Worm (Caenorhabditis elegans) whole organism, young adult: ENCODE results near the gene srx-120.
"Not testable (repeated sequence)": the region's sequence is repeated elsewhere in the genome, so short reads cannot be mapped to it uniquely, and the experiment has no call there.

ENCODE experiments used
- B0035.1 ChIP-seq: sonication (generic microtip); optimal IDR thresholded peaks from 2 replicates; lab custom pipeline; 2016; ENCODE audit warnings: missing genetic modification characterization, mild to moderate bottlenecking, missing compliant biosample characterization, missing genotype, missing genetic modification reagents
- B0336.3 ChIP-seq: fragments of 200-800 bp; sonication (Bioruptor generic); IDR thresholded peaks from 2 replicates; pipeline ENCODE4 v1.3.6; 2022; ENCODE audit warnings: missing genetic modification characterization, missing compliant biosample characterization
- D2030.7 ChIP-seq: fragments of 200-800 bp; sonication (Bioruptor generic); IDR thresholded peaks from 2 replicates; pipeline ENCODE4 v1.3.6; 2022; ENCODE audit warnings: missing genetic modification reagents, missing genetic modification characterization, missing compliant biosample characterization
- F22D6.2 ChIP-seq: sonication (generic microtip); optimal IDR thresholded peaks from 2 replicates; lab custom pipeline; 2016; ENCODE audit warnings: mild to moderate bottlenecking, missing genetic modification characterization, missing compliant biosample characterization
- F23B12.7 ChIP-seq: sonication (generic microtip); optimal IDR thresholded peaks from 2 replicates; lab custom pipeline; 2017; ENCODE audit warnings: missing genetic modification characterization, mild to moderate bottlenecking, missing compliant biosample characterization, antibody characterized with exemption, moderate library complexity; ENCODE audit not compliant: insufficient read depth
- F33H1.4 ChIP-seq: fragments of 200-800 bp; sonication (Bioruptor generic); IDR thresholded peaks from 2 replicates; pipeline ENCODE4 v1.3.6; 2022; ENCODE audit warnings: missing genetic modification reagents, missing genetic modification characterization, missing compliant biosample characterization
- F55B11.4 ChIP-seq: sonication (generic microtip); optimal IDR thresholded peaks from 2 replicates; lab custom pipeline; 2016; ENCODE audit warnings: missing compliant biosample characterization, missing genetic modification characterization, borderline replicate concordance; ENCODE audit not compliant: insufficient read depth
- K12H6.12 ChIP-seq: fragments of 200-800 bp; sonication (Bioruptor generic); optimal IDR thresholded peaks from 2 replicates; lab custom pipeline; 2018; ENCODE audit warnings: mild to moderate bottlenecking, missing genetic modification characterization, missing compliant biosample characterization
- T07F8.4 ChIP-seq: sonication (generic microtip); optimal IDR thresholded peaks from 2 replicates; lab custom pipeline; 2016; ENCODE audit warnings: mild to moderate bottlenecking, missing genetic modification characterization, moderate library complexity, missing compliant biosample characterization
- Y53F4B.3 ChIP-seq: fragments of 200-800 bp; sonication (Bioruptor generic); IDR thresholded peaks from 2 replicates; pipeline ENCODE4 v1.3.6; 2022; ENCODE audit warnings: missing genetic modification reagents, missing genetic modification characterization, missing compliant biosample characterization
- Y56A3A.18 ChIP-seq: fragments of 200-800 bp; sonication (Bioruptor generic); IDR thresholded peaks from 2 replicates; pipeline ENCODE4 v1.3.6; 2022; ENCODE audit warnings: missing genetic modification reagents, missing genetic modification characterization, missing compliant biosample characterization
- Y79H2A.3 ChIP-seq: fragments of 200-800 bp; sonication (Bioruptor generic); conservative IDR thresholded peaks from 2 replicates; pipeline ENCODE4 v1.3.6; 2022; ENCODE audit warnings: missing genetic modification reagents, missing genetic modification characterization, missing compliant biosample characterization
- ama-1 ChIP-seq, 3 experiments: fragments of 150-350 bp in 1 of 3; sonication (generic microtip) in 2 of 3; optimal IDR thresholded peaks; 2 replicates each; lab custom pipeline; 2014 to 2018; ENCODE audit warnings: missing biosample characterization in 2 of 3, missing genetic modification characterization in 2 of 3, missing genetic modification reagents in 2 of 3
- attf-5 ChIP-seq: fragments of 200-800 bp; sonication (Bioruptor generic); optimal IDR thresholded peaks from 2 replicates; lab custom pipeline; 2018; ENCODE audit warnings: mild to moderate bottlenecking, missing genetic modification characterization, missing compliant biosample characterization
- chd-7 ChIP-seq: sonication (generic microtip); optimal IDR thresholded peaks from 2 replicates; lab custom pipeline; 2016; ENCODE audit warnings: mild to moderate bottlenecking, missing genetic modification characterization, moderate library complexity, missing compliant biosample characterization
- egrh-3 ChIP-seq: fragments of 200-800 bp; sonication (Bioruptor generic); IDR thresholded peaks from 2 replicates; pipeline ENCODE4 v1.3.6; 2022; ENCODE audit warnings: missing genetic modification reagents, missing genetic modification characterization, missing compliant biosample characterization
- ets-4 ChIP-seq: fragments of 200-800 bp; sonication (Bioruptor generic); optimal IDR thresholded peaks from 2 replicates; lab custom pipeline; 2018; ENCODE audit warnings: mild to moderate bottlenecking, missing genetic modification characterization, missing compliant biosample characterization
- gei-17 ChIP-seq: fragments of 200-800 bp; sonication (Bioruptor generic); optimal IDR thresholded peaks from 2 replicates; lab custom pipeline; 2018; ENCODE audit warnings: mild to moderate bottlenecking, missing genetic modification characterization, missing compliant biosample characterization
- hlh-12 ChIP-seq: sonication (generic microtip); optimal IDR thresholded peaks from 2 replicates; lab custom pipeline; 2016; ENCODE audit warnings: missing genetic modification characterization, missing compliant biosample characterization
- hrde-1 ChIP-seq: sonication (generic microtip); optimal IDR thresholded peaks from 2 replicates; lab custom pipeline; 2016; ENCODE audit warnings: missing genetic modification characterization, mild to moderate bottlenecking, missing compliant biosample characterization, moderate library complexity, missing genotype, missing genetic modification reagents, borderline replicate concordance
- let-526 ChIP-seq: fragments of 200-800 bp; sonication (Bioruptor generic); IDR thresholded peaks from 2 replicates; pipeline ENCODE4 v1.3.6; 2022; ENCODE audit warnings: missing genetic modification reagents, missing genetic modification characterization, missing compliant biosample characterization
- let-607 ChIP-seq, 2 experiments: fragments of 200-800 bp in 1 of 2; sonication (Bioruptor generic) in 1 of 2; sonication (generic microtip) in 1 of 2; optimal IDR thresholded peaks; 2 replicates each; lab custom pipeline; 2016 to 2018; ENCODE audit warnings: mild to moderate bottlenecking in 2 of 2, missing compliant biosample characterization in 2 of 2, missing genetic modification characterization in 2 of 2, moderate library complexity in 2 of 2, missing genotype in 1 of 2
- lin-26 ChIP-seq: fragments of 200-800 bp; sonication (Bioruptor generic); IDR thresholded peaks from 2 replicates; pipeline ENCODE4 v1.3.6; 2022; ENCODE audit warnings: missing genetic modification reagents, missing genetic modification characterization, missing compliant biosample characterization
- lin-54 ChIP-seq: fragments of 200-800 bp; sonication (Bioruptor generic); optimal IDR thresholded peaks from 2 replicates; lab custom pipeline; 2018; ENCODE audit warnings: mild to moderate bottlenecking, missing genetic modification characterization, missing compliant biosample characterization
- lsy-27 ChIP-seq: sonication (generic microtip); optimal IDR thresholded peaks from 2 replicates; lab custom pipeline; 2017; ENCODE audit warnings: missing genetic modification characterization, mild to moderate bottlenecking, missing compliant biosample characterization, antibody characterized with exemption, missing genotype, borderline replicate concordance; ENCODE audit not compliant: insufficient read depth
- madf-10 ChIP-seq: sonication (generic microtip); optimal IDR thresholded peaks from 2 replicates; lab custom pipeline; 2016; ENCODE audit warnings: mild to moderate bottlenecking, missing genetic modification characterization, missing compliant biosample characterization
- nhr-120 ChIP-seq: fragments of 200-800 bp; sonication (Bioruptor generic); IDR thresholded peaks from 2 replicates; pipeline ENCODE4 v1.3.6; 2022; ENCODE audit warnings: missing genetic modification characterization, missing compliant biosample characterization
- nhr-179 ChIP-seq: sonication (generic microtip); optimal IDR thresholded peaks from 2 replicates; lab custom pipeline; 2016; ENCODE audit warnings: mild to moderate bottlenecking, missing genetic modification characterization, missing compliant biosample characterization
- nhr-80 ChIP-seq: sonication (generic microtip); optimal IDR thresholded peaks from 2 replicates; lab custom pipeline; 2016; ENCODE audit warnings: missing genetic modification characterization, missing compliant biosample characterization
- rec-8 ChIP-seq, 2 experiments: sonication (generic microtip); optimal IDR thresholded peaks; 2 replicates each; lab custom pipeline; 2016; ENCODE audit warnings: mild to moderate bottlenecking in 2 of 2, missing genetic modification characterization in 2 of 2, missing genetic modification reagents in 2 of 2, missing genotype in 2 of 2, missing biosample characterization in 1 of 2, missing compliant biosample characterization in 1 of 2, moderate library complexity in 1 of 2
- repo-1 ChIP-seq: sonication (generic microtip); optimal IDR thresholded peaks from 2 replicates; lab custom pipeline; 2017; ENCODE audit warnings: mild to moderate bottlenecking, missing genetic modification characterization, missing compliant biosample characterization
- rpc-1 ChIP-seq, 2 experiments: fragments of 150-350 bp in 1 of 2; sonication (generic microtip) in 1 of 2; optimal IDR thresholded peaks; 2 replicates each; lab custom pipeline; 2014 to 2018; ENCODE audit warnings: missing biosample characterization in 1 of 2, missing genetic modification characterization in 1 of 2, missing genetic modification reagents in 1 of 2, missing genotype in 1 of 2
- sea-2 ChIP-seq: fragments of 200-800 bp; sonication (Bioruptor generic); IDR thresholded peaks from 2 replicates; pipeline ENCODE4 v1.3.6; 2022; ENCODE audit warnings: missing genetic modification characterization, missing compliant biosample characterization
- snpc-1.1 ChIP-seq: sonication (generic microtip); optimal IDR thresholded peaks from 2 replicates; lab custom pipeline; 2017; ENCODE audit warnings: missing genetic modification characterization, mild to moderate bottlenecking, missing compliant biosample characterization, antibody characterized with exemption, moderate library complexity, missing genotype, missing genetic modification reagents; ENCODE audit not compliant: insufficient read depth
- snpc-1.3 ChIP-seq: sonication (generic microtip); optimal IDR thresholded peaks from 2 replicates; lab custom pipeline; 2017; ENCODE audit warnings: missing genetic modification characterization, mild to moderate bottlenecking, missing compliant biosample characterization, antibody characterized with exemption, moderate library complexity, missing genotype, missing genetic modification reagents; ENCODE audit not compliant: insufficient read depth
- snpc-3.4 ChIP-seq: sonication (generic microtip); optimal IDR thresholded peaks from 2 replicates; lab custom pipeline; 2017; ENCODE audit warnings: missing genetic modification characterization, mild to moderate bottlenecking, missing compliant biosample characterization, antibody characterized with exemption, moderate library complexity, missing genotype, missing genetic modification reagents
- snpc-4 ChIP-seq, 5 experiments: fragments of 150-350 bp in 1 of 5; sonication (generic microtip) in 4 of 5; optimal IDR thresholded peaks; 2 replicates each; lab custom pipeline; 2014 to 2018; ENCODE audit warnings: missing genetic modification characterization in 5 of 5, missing biosample characterization in 3 of 5, antibody characterized with exemption in 2 of 5, mild to moderate bottlenecking in 2 of 5, missing compliant biosample characterization in 2 of 5, missing genotype in 2 of 5, moderate library complexity in 2 of 5, missing genetic modification reagents in 1 of 5
- tbp1 ChIP-seq: fragments of 200-800 bp; sonication (Bioruptor generic); optimal IDR thresholded peaks from 2 replicates; lab custom pipeline; 2018; ENCODE audit warnings: mild to moderate bottlenecking, missing genetic modification characterization, missing compliant biosample characterization
- tbx-9 ChIP-seq: sonication (generic microtip); optimal IDR thresholded peaks from 2 replicates; lab custom pipeline; 2016; ENCODE audit warnings: borderline replicate concordance, missing genetic modification characterization, inconsistent platforms, missing compliant biosample characterization
- unc-130 ChIP-seq: sonication (generic microtip); optimal IDR thresholded peaks from 2 replicates; lab custom pipeline; 2016; ENCODE audit warnings: missing genetic modification reagents, missing genetic modification characterization, missing compliant biosample characterization
- unc-62 ChIP-seq: fragments of 150-350 bp; optimal IDR thresholded peaks from 2 replicates; lab custom pipeline; 2014; ENCODE audit warnings: missing biosample characterization, missing genetic modification reagents, missing genetic modification characterization
- xnd-1 ChIP-seq: sonication (generic microtip); optimal IDR thresholded peaks from 2 replicates; lab custom pipeline; 2016; ENCODE audit warnings: missing genotype, missing genetic modification reagents, missing genetic modification characterization, missing compliant biosample characterization
- ztf-18 ChIP-seq: sonication (generic microtip); optimal IDR thresholded peaks from 2 replicates; lab custom pipeline; 2016; ENCODE audit warnings: missing genotype, mild to moderate bottlenecking, missing genetic modification characterization, missing compliant biosample characterization
- ztf-26 ChIP-seq: sonication (generic microtip); optimal IDR thresholded peaks from 2 replicates; lab custom pipeline; 2017; ENCODE audit warnings: missing genetic modification characterization, missing compliant biosample characterization

Gene srx-120

DNA sequence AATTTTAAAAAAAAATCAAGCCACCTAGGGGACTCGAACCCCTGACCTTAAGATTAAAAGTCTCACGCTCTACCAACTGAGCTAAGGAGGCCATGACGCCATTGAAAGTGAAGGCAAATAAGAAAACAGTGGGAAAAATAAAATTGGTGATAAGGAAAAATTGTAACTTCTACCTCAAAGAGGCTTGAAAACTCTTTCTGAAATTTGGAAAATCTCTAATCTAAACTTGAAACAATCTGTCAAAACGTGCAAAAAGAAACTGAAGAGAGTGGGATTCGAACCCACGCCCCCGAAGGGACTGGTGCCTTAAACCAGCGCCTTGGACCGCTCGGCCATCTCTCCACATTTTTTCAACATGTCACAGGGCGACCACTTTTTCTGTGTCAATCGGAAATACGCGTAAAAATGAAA, 10.6 kb downstream of the srx-120 start (continued):
- TF ChIP-seq ztf-18 (tag; lab: Kevin White, UChicago) = peak; percentile 65
- peak; percentile 90 for TF ChIP-seq lin-26 (GFP tag; lab: Robert Waterston, UW)
- peak; percentile 9 for TF ChIP-seq K12H6.12 (tag; lab: Kevin White, UChicago)
- peak; percentile 91 for TF ChIP-seq tbp1 (GFP tag; lab: Kevin White, UChicago)
- TF ChIP-seq snpc-4 (GFP tag; optimal IDR thresholded peaks at IDR 0.05; lab: Kevin White, UChicago) = peak; percentile 75
- TF ChIP-seq snpc-4 (tag; optimal IDR thresholded peaks at IDR 0.05; lab: Kevin White, UChicago) = peak in 3 of 4 experiments; percentile 44 to 72 (median 70)
- peak; percentile 76 for TF ChIP-seq F23B12.7 (tag; lab: Kevin White, UChicago)
- TF ChIP-seq ztf-26 (tag; lab: Kevin White, UChicago) = peak; percentile 40
- peak; percentile 67 for TF ChIP-seq snpc-3.4
- peak; percentile 52 for TF ChIP-seq nhr-80
- TF ChIP-seq let-526 (GFP tag; lab: Robert Waterston, UW) = 0 out of 2 replicates have a peak, but pooled peaks have one; percentile 59
- TF ChIP-seq F33H1.4 (GFP tag; lab: Robert Waterston, UW) = peak; percentile 24
- TF ChIP-seq lsy-27 (tag; lab: Kevin White, UChicago) = peak; percentile 32
- TF ChIP-seq let-607 (tag; optimal IDR thresholded peaks at IDR 0.05; lab: Kevin White, UChicago) = peak; percentile 32 to 38
- peak; percentile 3 for TF ChIP-seq xnd-1 (tag; lab: Kevin White, UChicago)
- TF ChIP-seq attf-5 = peak; percentile 48
- 0 out of 2 replicates have a peak, but pooled peaks have one; percentile 53 for TF ChIP-seq Y79H2A.3
- peak; percentile 39 for TF ChIP-seq madf-10
- peak; percentile 71 for TF ChIP-seq hlh-12 (tag; lab: Kevin White, UChicago)
- TF ChIP-seq lin-54 (GFP tag; lab: Kevin White, UChicago) = peak; percentile 41
- TF ChIP-seq ama-1 (optimal IDR thresholded peaks at IDR 0.05; lab: Kevin White, UChicago) = not testable (repeated sequence)
- peak; percentile 48 to 59 for TF ChIP-seq ama-1 (GFP tag; optimal IDR thresholded peaks at IDR 0.05; lab: Kevin White, UChicago)
- TF ChIP-seq T07F8.4 (tag; lab: Kevin White, UChicago) = peak; percentile 69
- TF ChIP-seq B0336.3 = peak; percentile 73

DNA sequence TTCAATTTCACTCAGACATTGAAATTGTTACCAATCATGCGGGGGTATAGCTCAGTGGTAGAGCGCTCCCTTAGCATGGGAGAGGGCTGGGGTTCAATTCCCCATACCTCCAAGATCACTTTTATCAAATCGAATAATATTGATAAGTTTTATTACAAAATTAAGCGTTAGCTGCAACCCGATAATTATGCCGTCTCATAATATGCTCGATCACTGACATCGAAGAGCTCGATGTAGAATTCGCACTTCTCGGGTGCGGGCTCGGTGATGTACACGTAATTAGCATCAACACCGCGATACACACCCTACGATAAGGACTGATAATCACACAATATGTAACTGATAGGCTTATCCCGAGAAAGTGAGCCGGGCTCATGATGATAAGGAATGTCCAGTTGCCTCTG, 11.5 kb downstream of the srx-120 start:
- TF ChIP-seq hrde-1 (peak; percentile 67), unc-62 (GFP tag; lab: Kevin White, UChicago) (no peak), Y56A3A.18 (GFP tag; lab: Robert Waterston, UW) (no peak), nhr-179 (no peak), snpc-1.1 (tag; lab: Kevin White, UChicago) (peak; percentile 44), F55B11.4 (tag; lab: Kevin White, UChicago) (no peak), Y53F4B.3 (no peak), unc-130 (peak; percentile 5), B0035.1 (tag; lab: Kevin White, UChicago) (no peak), F33H1.4 (GFP tag; lab: Robert Waterston, UW) (no peak), egrh-3 (GFP tag; lab: Robert Waterston, UW) (no peak), F22D6.2 (tag; lab: Kevin White, UChicago) (no peak), nhr-120 (GFP tag; lab: Robert Waterston, UW) (no peak; the same call in 1 of the 2 replicates), xnd-1 (tag; lab: Kevin White, UChicago) (no peak), repo-1 (tag; lab: Kevin White, UChicago) (peak; percentile 45), D2030.7 (GFP tag; lab: Robert Waterston, UW) (no peak; the same call in none of the 2 replicates), tbx-9 (no peak), rpc-1 (optimal IDR thresholded peaks at IDR 0.05; lab: Kevin White, UChicago) (peak; percentile 62), rpc-1 (tag; optimal IDR thresholded peaks at IDR 0.05; lab: Kevin White, UChicago) (peak; percentile 84), rec-8 (tag; optimal IDR thresholded peaks at IDR 0.05; lab: Kevin White, UChicago) (no peak), snpc-1.3 (peak; percentile 29), gei-17 (GFP tag; lab: Kevin White, UChicago) (no peak), chd-7 (no peak), ets-4 (GFP tag; lab: Kevin White, UChicago) (no peak), sea-2 (no peak), attf-5 (no peak)
